Fruit fly (Drosophila melanogaster): Measurements from ENCODE around the gene ng3.

DNA sequence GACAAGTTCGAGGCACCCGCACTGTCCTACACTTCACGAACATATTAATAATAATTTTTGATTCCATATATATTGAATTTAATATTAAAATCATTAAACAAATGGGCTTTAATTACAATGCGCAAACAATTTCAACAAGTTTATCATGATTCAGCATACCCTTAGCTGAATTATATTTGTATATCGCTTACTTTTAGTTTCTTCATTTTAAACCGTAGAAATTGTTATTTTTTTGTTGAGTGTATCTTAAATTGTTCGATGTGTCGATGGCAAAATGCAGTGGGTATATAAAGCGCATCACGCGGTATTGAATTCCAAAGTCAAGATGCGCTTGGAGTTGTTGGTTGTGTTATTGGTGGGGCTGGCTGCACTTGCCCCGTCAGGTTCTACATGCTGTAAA, 7.9 kb upstream of the ng3 start, which contains the start of gene Sgs4:
- TF ChIP-seq insv (optimal IDR thresholded peaks at IDR 0.05) (no peak), h (optimal IDR thresholded peaks at IDR 0.05) (no peak)
